Worm (Caenorhabditis elegans): ENCODE measurements around the gene memb-1.

- TF ChIP-seq K09A11.1 (tag; optimal IDR thresholded peaks at IDR 0.05; ENCODE audit: insufficient read depth), result no peak
- no peak for TF ChIP-seq ceh-24 (tag; optimal IDR thresholded peaks at IDR 0.05)
- TF ChIP-seq pqm-1 (tag; optimal IDR thresholded peaks at IDR 0.05), result no peak
These were observed 42.4 kb upstream of the memb-1 start for ce11 chrX:9483754-9484153.

All from whole organism, late embryonic.